Worm (Caenorhabditis elegans) whole organism, young adult: Measurements from ENCODE around the gene Y57G7A.6.

Experiments
- C06A6.2 ChIP-seq: fragments of 200-800 bp; sonication (Bioruptor generic); conservative IDR thresholded peaks from 2 replicates; pipeline ENCODE4 v1.3.6; 2022; ENCODE audit warnings: missing genetic modification characterization, missing compliant biosample characterization
- C17E4.6 ChIP-seq: fragments of 200-800 bp; sonication (Bioruptor generic); IDR thresholded peaks from 2 replicates; pipeline ENCODE4 v1.3.6; 2022; ENCODE audit warnings: missing genetic modification reagents, missing genetic modification characterization, missing compliant biosample characterization
- D2030.7 ChIP-seq: fragments of 200-800 bp; sonication (Bioruptor generic); IDR thresholded peaks from 2 replicates; pipeline ENCODE4 v1.3.6; 2022; ENCODE audit warnings: missing genetic modification reagents, missing genetic modification characterization, missing compliant biosample characterization
- F10E7.11 ChIP-seq: sonication (generic microtip); optimal IDR thresholded peaks from 2 replicates; lab custom pipeline; 2017; ENCODE audit warnings: mild to moderate bottlenecking, missing genetic modification characterization, moderate library complexity, missing compliant biosample characterization
- F39B2.1 ChIP-seq: fragments of 200-800 bp; sonication (Bioruptor generic); IDR thresholded peaks from 2 replicates; pipeline ENCODE4 v1.3.6; 2022; ENCODE audit warnings: missing genetic modification reagents, missing genetic modification characterization, missing compliant biosample characterization
- F57A8.1 ChIP-seq: fragments of 200-800 bp; sonication (Bioruptor generic); optimal IDR thresholded peaks from 2 replicates; lab custom pipeline; 2018; ENCODE audit warnings: mild to moderate bottlenecking, missing genetic modification characterization, moderate library complexity, missing compliant biosample characterization
- K12H6.12 ChIP-seq: fragments of 200-800 bp; sonication (Bioruptor generic); optimal IDR thresholded peaks from 2 replicates; lab custom pipeline; 2018; ENCODE audit warnings: mild to moderate bottlenecking, missing genetic modification characterization, missing compliant biosample characterization
- T26A5.8 ChIP-seq: sonication (generic microtip); optimal IDR thresholded peaks from 2 replicates; lab custom pipeline; 2016; ENCODE audit warnings: missing genetic modification characterization, missing compliant biosample characterization
- Y53F4B.3 ChIP-seq: fragments of 200-800 bp; sonication (Bioruptor generic); IDR thresholded peaks from 2 replicates; pipeline ENCODE4 v1.3.6; 2022; ENCODE audit warnings: missing genetic modification reagents, missing genetic modification characterization, missing compliant biosample characterization
- Y53G8AR.9 ChIP-seq: fragments of 200-800 bp; sonication (Bioruptor generic); conservative IDR thresholded peaks from 2 replicates; pipeline ENCODE4 v1.3.6; 2022; ENCODE audit warnings: missing genetic modification reagents, missing genetic modification characterization, missing compliant biosample characterization
- ZK185.1 ChIP-seq: sonication (generic microtip); optimal IDR thresholded peaks from 2 replicates; lab custom pipeline; 2016; ENCODE audit warnings: mild to moderate bottlenecking, missing genetic modification characterization, missing compliant biosample characterization; ENCODE audit not compliant: poor library complexity, severe bottlenecking
- akir-1 ChIP-seq: fragments of 200-800 bp; sonication (Bioruptor generic); optimal IDR thresholded peaks from 2 replicates; lab custom pipeline; 2018; ENCODE audit warnings: mild to moderate bottlenecking, missing genetic modification characterization, moderate library complexity, missing compliant biosample characterization
- atf-7 ChIP-seq: sonication (generic microtip); optimal IDR thresholded peaks from 2 replicates; lab custom pipeline; 2017; ENCODE audit warnings: mild to moderate bottlenecking, missing genetic modification characterization, missing compliant biosample characterization
- attf-5 ChIP-seq: fragments of 200-800 bp; sonication (Bioruptor generic); optimal IDR thresholded peaks from 2 replicates; lab custom pipeline; 2018; ENCODE audit warnings: mild to moderate bottlenecking, missing genetic modification characterization, missing compliant biosample characterization
- attf-6 ChIP-seq: fragments of 200-800 bp; sonication (Bioruptor generic); IDR thresholded peaks from 2 replicates; pipeline ENCODE4 v1.3.6; 2022; ENCODE audit warnings: missing genetic modification reagents, missing genetic modification characterization, missing compliant biosample characterization
- ccch-3 ChIP-seq: fragments of 200-800 bp; sonication (Bioruptor generic); optimal IDR thresholded peaks from 2 replicates; lab custom pipeline; 2018; ENCODE audit warnings: mild to moderate bottlenecking, missing genetic modification characterization, missing compliant biosample characterization
- cebp-2 ChIP-seq: fragments of 200-800 bp; sonication (Bioruptor generic); IDR thresholded peaks from 2 replicates; pipeline ENCODE4 v1.3.6; 2022; ENCODE audit warnings: missing genetic modification characterization, missing compliant biosample characterization
- ceh-100 ChIP-seq: fragments of 200-800 bp; sonication (Bioruptor generic); IDR thresholded peaks from 2 replicates; pipeline ENCODE4 v1.3.6; 2022; ENCODE audit warnings: missing genetic modification reagents, missing genetic modification characterization, missing compliant biosample characterization
- die-1 ChIP-seq: sonication (generic microtip); optimal IDR thresholded peaks from 2 replicates; lab custom pipeline; 2016; ENCODE audit warnings: missing genotype, mild to moderate bottlenecking, missing genetic modification characterization, missing compliant biosample characterization
- egl-18 ChIP-seq: fragments of 200-800 bp; sonication (Bioruptor generic); IDR thresholded peaks from 2 replicates; pipeline ENCODE4 v1.3.6; 2022; ENCODE audit warnings: missing genetic modification reagents, missing genetic modification characterization, missing compliant biosample characterization
- egl-44 ChIP-seq: fragments of 200-800 bp; sonication (Bioruptor generic); IDR thresholded peaks from 2 replicates; pipeline ENCODE4 v1.3.6; 2022; ENCODE audit warnings: missing genetic modification reagents, missing genetic modification characterization, missing compliant biosample characterization
- ekl-4 ChIP-seq: fragments of 200-800 bp; sonication (Bioruptor generic); IDR thresholded peaks from 2 replicates; pipeline ENCODE4 v1.3.6; 2022; ENCODE audit warnings: missing genetic modification reagents, missing genetic modification characterization, missing compliant biosample characterization
- gei-17 ChIP-seq: fragments of 200-800 bp; sonication (Bioruptor generic); optimal IDR thresholded peaks from 2 replicates; lab custom pipeline; 2018; ENCODE audit warnings: mild to moderate bottlenecking, missing genetic modification characterization, missing compliant biosample characterization
- hlh-26 ChIP-seq: fragments of 200-800 bp; sonication (Bioruptor generic); conservative IDR thresholded peaks from 2 replicates; pipeline ENCODE4 v1.3.6; 2022; ENCODE audit warnings: missing genetic modification reagents, missing genetic modification characterization, missing compliant biosample characterization
- hrde-1 ChIP-seq: sonication (generic microtip); optimal IDR thresholded peaks from 2 replicates; lab custom pipeline; 2016; ENCODE audit warnings: missing genetic modification characterization, mild to moderate bottlenecking, missing compliant biosample characterization, moderate library complexity, missing genotype, missing genetic modification reagents, borderline replicate concordance
- hsf-1 ChIP-seq: fragments of 200-800 bp; sonication (Bioruptor generic); IDR thresholded peaks from 2 replicates; pipeline ENCODE4 v1.3.6; 2022; ENCODE audit warnings: missing genetic modification reagents, missing genetic modification characterization, missing compliant biosample characterization
- lag-1 ChIP-seq: fragments of 200-800 bp; sonication (Bioruptor generic); IDR thresholded peaks from 2 replicates; pipeline ENCODE4 v1.3.6; 2022; ENCODE audit warnings: missing genetic modification reagents, missing genetic modification characterization, missing compliant biosample characterization
- lin-35 ChIP-seq, 3 experiments: fragments of 150-350 bp in 2 of 3; sonication (generic microtip) in 1 of 3; optimal IDR thresholded peaks; 2 replicates each; lab custom pipeline; 2014 to 2018; ENCODE audit warnings: missing biosample characterization in 3 of 3, missing genetic modification characterization in 3 of 3, missing genetic modification reagents in 3 of 3
- lin-40 ChIP-seq: sonication (generic microtip); optimal IDR thresholded peaks from 2 replicates; lab custom pipeline; 2016; ENCODE audit warnings: missing genetic modification characterization, mild to moderate bottlenecking, missing compliant biosample characterization, missing genotype, missing genetic modification reagents
- lir-1 ChIP-seq: fragments of 200-800 bp; sonication (Bioruptor generic); conservative IDR thresholded peaks from 2 replicates; pipeline ENCODE4 v1.3.6; 2022; ENCODE audit warnings: missing genetic modification reagents, missing genetic modification characterization, missing compliant biosample characterization
- madf-6 ChIP-seq: fragments of 200-800 bp; sonication (Bioruptor generic); IDR thresholded peaks from 2 replicates; pipeline ENCODE4 v1.3.6; 2022; ENCODE audit warnings: missing genetic modification reagents, missing genetic modification characterization, missing compliant biosample characterization
- madf-8 ChIP-seq: fragments of 200-800 bp; sonication (Bioruptor generic); conservative IDR thresholded peaks from 2 replicates; pipeline ENCODE4 v1.3.6; 2022; ENCODE audit warnings: missing genetic modification reagents, missing genetic modification characterization, missing compliant biosample characterization
- mel-28 ChIP-seq: sonication (generic microtip); optimal IDR thresholded peaks from 2 replicates; lab custom pipeline; 2016; ENCODE audit warnings: borderline replicate concordance, mild to moderate bottlenecking, missing genetic modification characterization, missing compliant biosample characterization
- mes-4 ChIP-seq: sonication (generic microtip); optimal IDR thresholded peaks from 2 replicates; lab custom pipeline; 2016; ENCODE audit warnings: missing genotype, missing genetic modification characterization, missing compliant biosample characterization
- mxl-1 ChIP-seq: sonication (generic microtip); optimal IDR thresholded peaks from 2 replicates; lab custom pipeline; 2016; ENCODE audit warnings: missing genetic modification characterization, missing compliant biosample characterization
- nfya-2 ChIP-seq: fragments of 200-800 bp; sonication (Bioruptor generic); IDR thresholded peaks from 2 replicates; pipeline ENCODE4 v1.3.6; 2022; ENCODE audit warnings: missing genetic modification reagents, missing genetic modification characterization, missing compliant biosample characterization
- nfyb-1 ChIP-seq: fragments of 200-800 bp; sonication (Bioruptor generic); IDR thresholded peaks from 2 replicates; pipeline ENCODE4 v1.3.6; 2022; ENCODE audit warnings: missing genetic modification reagents, missing genetic modification characterization, missing compliant biosample characterization
- nhr-179 ChIP-seq: sonication (generic microtip); optimal IDR thresholded peaks from 2 replicates; lab custom pipeline; 2016; ENCODE audit warnings: mild to moderate bottlenecking, missing genetic modification characterization, missing compliant biosample characterization
- nhr-27 ChIP-seq: fragments of 200-800 bp; sonication (Bioruptor generic); optimal IDR thresholded peaks from 2 replicates; lab custom pipeline; 2018; ENCODE audit warnings: mild to moderate bottlenecking, missing genetic modification characterization, moderate library complexity, missing compliant biosample characterization
- nhr-80 ChIP-seq: sonication (generic microtip); optimal IDR thresholded peaks from 2 replicates; lab custom pipeline; 2016; ENCODE audit warnings: missing genetic modification characterization, missing compliant biosample characterization
- nhr-90 ChIP-seq: sonication (generic microtip); optimal IDR thresholded peaks from 2 replicates; lab custom pipeline; 2016; ENCODE audit warnings: missing genotype, mild to moderate bottlenecking, missing genetic modification characterization, missing compliant biosample characterization
- pbrm-1 ChIP-seq: fragments of 200-800 bp; sonication (Bioruptor generic); IDR thresholded peaks from 2 replicates; pipeline ENCODE4 v1.3.6; 2022; ENCODE audit warnings: missing genetic modification reagents, missing genetic modification characterization, missing compliant biosample characterization
- rcor-1 ChIP-seq: fragments of 200-800 bp; sonication (Bioruptor generic); IDR thresholded peaks from 2 replicates; pipeline ENCODE4 v1.3.6; 2022; ENCODE audit warnings: missing genetic modification reagents, missing genetic modification characterization, missing compliant biosample characterization
- repo-1 ChIP-seq: sonication (generic microtip); optimal IDR thresholded peaks from 2 replicates; lab custom pipeline; 2017; ENCODE audit warnings: mild to moderate bottlenecking, missing genetic modification characterization, missing compliant biosample characterization
- rpc-1 ChIP-seq, 2 experiments: fragments of 150-350 bp in 1 of 2; sonication (generic microtip) in 1 of 2; optimal IDR thresholded peaks; 2 replicates each; lab custom pipeline; 2014 to 2018; ENCODE audit warnings: missing biosample characterization in 1 of 2, missing genetic modification characterization in 1 of 2, missing genetic modification reagents in 1 of 2, missing genotype in 1 of 2
- somi-1 ChIP-seq: fragments of 200-800 bp; sonication (Bioruptor generic); optimal IDR thresholded peaks from 2 replicates; lab custom pipeline; 2018; ENCODE audit warnings: mild to moderate bottlenecking, missing genetic modification characterization, missing compliant biosample characterization
- xnd-1 ChIP-seq: sonication (generic microtip); optimal IDR thresholded peaks from 2 replicates; lab custom pipeline; 2016; ENCODE audit warnings: missing genotype, missing genetic modification reagents, missing genetic modification characterization, missing compliant biosample characterization
- zfh-2 ChIP-seq: fragments of 200-800 bp; sonication (Bioruptor generic); conservative IDR thresholded peaks from 2 replicates; pipeline ENCODE4 v1.3.6; 2022; ENCODE audit warnings: missing genetic modification reagents, missing genetic modification characterization, missing compliant biosample characterization
- ztf-6 ChIP-seq: fragments of 200-800 bp; sonication (Bioruptor generic); IDR thresholded peaks from 2 replicates; pipeline ENCODE4 v1.3.6; 2022; ENCODE audit warnings: missing genetic modification reagents, missing genetic modification characterization, missing compliant biosample characterization

Gene Y57G7A.6

DNA sequence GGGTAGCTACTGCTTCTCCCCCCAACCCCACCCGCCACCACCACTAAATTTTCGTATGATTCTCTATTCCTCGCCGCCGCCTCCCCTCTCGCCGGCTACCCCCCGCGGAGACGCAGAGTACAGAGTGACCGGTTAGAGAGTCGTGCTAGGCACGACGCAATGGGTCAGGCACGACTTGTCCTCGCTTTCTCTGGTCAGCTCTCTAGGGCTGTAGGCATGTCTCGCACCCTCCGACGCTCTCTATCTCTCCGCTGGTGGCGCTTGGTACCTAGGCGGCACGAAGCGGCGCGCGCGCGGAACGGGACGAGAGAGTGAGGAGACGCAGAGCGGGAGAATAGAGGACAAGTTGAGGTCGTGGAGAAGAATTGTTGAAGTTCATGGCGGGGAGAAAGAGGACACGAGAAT lies 38.6 kb downstream of the Y57G7A.6 start (continued):
- no peak for TF ChIP-seq F57A8.1 (GFP tag; lab: Kevin White, UChicago)
- TF ChIP-seq ztf-6 (GFP tag; lab: Robert Waterston, UW): no peak
- peak; percentile 39; the same call in 1 of the 2 replicates for TF ChIP-seq ekl-4 (GFP tag; lab: Robert Waterston, UW)
- TF ChIP-seq nhr-90 (tag; lab: Kevin White, UChicago): no peak
- TF ChIP-seq zfh-2: peak; percentile 98
- TF ChIP-seq lir-1 (GFP tag; lab: Robert Waterston, UW): 0 out of 2 replicates have a peak, but pooled peaks have one; percentile 24
- TF ChIP-seq nhr-179 (tag; lab: Kevin White, UChicago): no peak
- peak; percentile 83 for TF ChIP-seq nhr-80 (tag; lab: Kevin White, UChicago)
- peak; percentile 43; the same call in 1 of the 2 replicates for TF ChIP-seq nfyb-1
- TF ChIP-seq nhr-27 (tag; lab: Kevin White, UChicago): no peak
- no peak for TF ChIP-seq lin-35 (GFP tag; optimal IDR thresholded peaks at IDR 0.05; lab: Kevin White, UChicago)
- TF ChIP-seq akir-1 (GFP tag; lab: Kevin White, UChicago): no peak
- no peak for TF ChIP-seq lag-1 (GFP tag; lab: Robert Waterston, UW)
- TF ChIP-seq Y53F4B.3 (GFP tag; lab: Robert Waterston, UW): no peak
- TF ChIP-seq F10E7.11 (tag; lab: Kevin White, UChicago): no peak
- no peak for TF ChIP-seq D2030.7
- TF ChIP-seq atf-7 (tag; lab: Kevin White, UChicago): peak; percentile 16
- TF ChIP-seq cebp-2: no peak
- TF ChIP-seq lin-40 (tag; lab: Kevin White, UChicago): no peak
- TF ChIP-seq mes-4 (tag; lab: Kevin White, UChicago): no peak
- peak; percentile 7 for TF ChIP-seq repo-1 (tag; lab: Kevin White, UChicago)
- no peak for TF ChIP-seq die-1 (tag; lab: Kevin White, UChicago)
- 0 out of 2 replicates have a peak, but pooled peaks have one; percentile 39 for TF ChIP-seq egl-18 (GFP tag; lab: Robert Waterston, UW)
- no peak for TF ChIP-seq mel-28 (tag; lab: Kevin White, UChicago)
- 0 out of 2 replicates have a peak, but pooled peaks have one; percentile 23 for TF ChIP-seq egl-44 (GFP tag; lab: Robert Waterston, UW)
- TF ChIP-seq pbrm-1: no peak
- TF ChIP-seq hrde-1 (tag; lab: Kevin White, UChicago): no peak
- no peak for TF ChIP-seq F39B2.1 (GFP tag; lab: Robert Waterston, UW)
- TF ChIP-seq Y53G8AR.9: no peak
- no peak for TF ChIP-seq attf-6 (GFP tag; lab: Robert Waterston, UW)
- no peak for TF ChIP-seq C17E4.6 (GFP tag; lab: Robert Waterston, UW)
- TF ChIP-seq hsf-1: no peak
- no peak for TF ChIP-seq somi-1 (GFP tag; lab: Kevin White, UChicago)
- no peak for TF ChIP-seq ceh-100
- no peak for TF ChIP-seq madf-8 (GFP tag; lab: Robert Waterston, UW)
- TF ChIP-seq K12H6.12 (tag; lab: Kevin White, UChicago): peak; percentile 60
- no peak for TF ChIP-seq rpc-1 (optimal IDR thresholded peaks at IDR 0.05; lab: Kevin White, UChicago)
- TF ChIP-seq rpc-1 (tag; optimal IDR thresholded peaks at IDR 0.05; lab: Kevin White, UChicago): no peak
- TF ChIP-seq hlh-26 (GFP tag; lab: Robert Waterston, UW): no peak
- no peak for TF ChIP-seq T26A5.8
- TF ChIP-seq ccch-3 (GFP tag; lab: Kevin White, UChicago): no peak
- no peak for TF ChIP-seq xnd-1 (tag; lab: Kevin White, UChicago)
- peak; percentile 54 for TF ChIP-seq attf-5
- TF ChIP-seq gei-17 (GFP tag; lab: Kevin White, UChicago): no peak
- no peak for TF ChIP-seq ZK185.1
- no peak for TF ChIP-seq rcor-1 (GFP tag; lab: Robert Waterston, UW)
- peak; percentile 62 for TF ChIP-seq C06A6.2 (GFP tag; lab: Robert Waterston, UW)
- TF ChIP-seq nfya-2 (GFP tag; lab: Robert Waterston, UW): no peak
- peak; percentile 60; the same call in 1 of the 2 replicates for TF ChIP-seq madf-6 (GFP tag; lab: Robert Waterston, UW)
- TF ChIP-seq mxl-1: no peak
